Worm (Caenorhabditis elegans): Measurements from ENCODE around the gene C23G10.7.
A peak's percentile ranks its signal among the peaks of the same experiment; 100 is the strongest.

Gene C23G10.7

DNA sequence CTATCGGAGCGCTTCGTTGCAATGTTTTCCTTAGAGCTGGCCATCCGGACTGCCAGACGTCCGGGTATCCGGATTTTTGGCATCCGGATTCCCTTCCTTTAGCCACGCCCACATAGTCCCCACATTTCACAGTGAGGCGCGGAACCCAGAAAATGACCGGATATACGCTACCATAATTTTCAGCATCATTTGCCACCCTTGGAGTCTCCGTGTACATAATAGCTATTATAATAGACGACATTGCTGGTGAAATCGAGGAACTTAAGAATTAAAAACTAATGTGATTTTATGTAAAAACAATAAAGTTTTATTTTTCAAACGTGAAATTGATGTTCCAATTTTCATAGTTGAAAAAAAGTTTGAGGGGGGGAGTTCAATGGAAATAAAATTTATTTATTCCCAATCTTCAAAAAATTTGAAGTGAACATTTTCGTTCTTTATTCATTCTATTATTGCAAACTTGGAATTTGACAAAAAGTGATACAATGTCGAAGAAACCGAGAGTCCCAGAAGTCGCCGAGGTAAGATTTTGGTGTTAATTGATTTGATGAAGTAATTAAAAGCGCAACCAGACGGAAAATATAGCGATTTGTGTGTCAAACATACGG lies 12.1 kb upstream of the C23G10.7 start (continued):
- no peak for TF ChIP-seq zim-3 (tag; optimal IDR thresholded peaks at IDR 0.05)
- TF ChIP-seq pha-4 (tag; optimal IDR thresholded peaks at IDR 0.05), result no peak
- TF ChIP-seq ets-4 (GFP tag; optimal IDR thresholded peaks at IDR 0.05), result no peak
- no peak for TF ChIP-seq F55B11.4 (tag; optimal IDR thresholded peaks at IDR 0.05; ENCODE audit: borderline replicate concordance, insufficient read depth)
- peak in 1 of 2 experiments; percentile 27 for TF ChIP-seq rec-8 (tag; optimal IDR thresholded peaks at IDR 0.05)
- no peak for TF ChIP-seq ama-1 (optimal IDR thresholded peaks at IDR 0.05)
- peak in 1 of 2 experiments; percentile 35 for TF ChIP-seq ama-1 (GFP tag; optimal IDR thresholded peaks at IDR 0.05)
- no peak for TF ChIP-seq let-607 (tag; optimal IDR thresholded peaks at IDR 0.05)
- TF ChIP-seq F52B5.7 (tag; optimal IDR thresholded peaks at IDR 0.05), result no peak
- no peak for TF ChIP-seq ztf-26 (tag; optimal IDR thresholded peaks at IDR 0.05)
- TF ChIP-seq nhr-80 (tag; optimal IDR thresholded peaks at IDR 0.05), result no peak
- no peak for TF ChIP-seq egl-18 (GFP tag; IDR thresholded peaks at IDR 0.05)
- 0 out of 2 replicates have a peak, but pooled peaks have one; percentile 40 for TF ChIP-seq rcor-1 (GFP tag; IDR thresholded peaks at IDR 0.05)
- TF ChIP-seq madf-6 (GFP tag; IDR thresholded peaks at IDR 0.05), result peak; percentile 68
- no peak for TF ChIP-seq nhr-27 (tag; optimal IDR thresholded peaks at IDR 0.05)
- peak; percentile 63 for TF ChIP-seq B0336.3 (GFP tag; IDR thresholded peaks at IDR 0.05)
- TF ChIP-seq xnd-1 (tag; optimal IDR thresholded peaks at IDR 0.05), result peak; percentile 51
- TF ChIP-seq Y53F4B.3 (GFP tag; IDR thresholded peaks at IDR 0.05), result no peak
- no peak for TF ChIP-seq F22D6.2 (tag; optimal IDR thresholded peaks at IDR 0.05)
- TF ChIP-seq ccch-3 (GFP tag; optimal IDR thresholded peaks at IDR 0.05), result no peak
- TF ChIP-seq ceh-79 (tag; optimal IDR thresholded peaks at IDR 0.05), result no peak
- TF ChIP-seq F23B12.7 (tag; optimal IDR thresholded peaks at IDR 0.05; ENCODE audit: insufficient read depth), result no peak
- no peak; the same call in 1 of the 2 replicates for TF ChIP-seq dox-1 (GFP tag; IDR thresholded peaks at IDR 0.05)
- no peak for TF ChIP-seq K11D2.4 (GFP tag; IDR thresholded peaks at IDR 0.05)
- no peak for TF ChIP-seq ztf-28 (GFP tag; IDR thresholded peaks at IDR 0.05)
- TF ChIP-seq ztf-6 (GFP tag; IDR thresholded peaks at IDR 0.05), result no peak
- no peak for TF ChIP-seq unc-130 (GFP tag; optimal IDR thresholded peaks at IDR 0.05)
- no peak for TF ChIP-seq fkh-3 (tag; optimal IDR thresholded peaks at IDR 0.05)
- TF ChIP-seq cebp-1 (GFP tag; IDR thresholded peaks at IDR 0.05), result no peak
- TF ChIP-seq cebp-1 (tag; optimal IDR thresholded peaks at IDR 0.05), result no peak
- TF ChIP-seq die-1 (tag; optimal IDR thresholded peaks at IDR 0.05), result no peak
- TF ChIP-seq madf-3 (GFP tag; IDR thresholded peaks at IDR 0.05), result no peak
- 0 out of 2 replicates have a peak, but pooled peaks have one; percentile 9 for TF ChIP-seq lir-1 (GFP tag; conservative IDR thresholded peaks at IDR 0.05)
- TF ChIP-seq F33H1.4 (GFP tag; IDR thresholded peaks at IDR 0.05), result peak; percentile 35; the same call in 1 of the 2 replicates
- no peak for TF ChIP-seq lin-35 (GFP tag; optimal IDR thresholded peaks at IDR 0.05)
- TF ChIP-seq lin-54 (GFP tag; optimal IDR thresholded peaks at IDR 0.05), result peak; percentile 12
- TF ChIP-seq mcd-1 (GFP tag; IDR thresholded peaks at IDR 0.05), result no peak
- TF ChIP-seq him-1 (tag; optimal IDR thresholded peaks at IDR 0.05), result peak; percentile 73
- no peak for TF ChIP-seq ztf-22 (GFP tag; optimal IDR thresholded peaks at IDR 0.05)
- no peak for TF ChIP-seq ceh-27 (GFP tag; optimal IDR thresholded peaks at IDR 0.05)
- TF ChIP-seq snpc-3.4 (tag; optimal IDR thresholded peaks at IDR 0.05), result peak; percentile 69
- no peak for TF ChIP-seq nfyb-1 (GFP tag; IDR thresholded peaks at IDR 0.05)
- no peak for TF ChIP-seq mes-4 (tag; optimal IDR thresholded peaks at IDR 0.05)
- peak; percentile 90 for TF ChIP-seq snpc-4 (GFP tag; optimal IDR thresholded peaks at IDR 0.05)
- TF ChIP-seq snpc-4 (tag; optimal IDR thresholded peaks at IDR 0.05), result peak; percentile 85 to 93 (median 90)
- TF ChIP-seq dpff-1 (tag; optimal IDR thresholded peaks at IDR 0.05), result no peak
- TF ChIP-seq egrh-3 (GFP tag; IDR thresholded peaks at IDR 0.05), result no peak
- no peak for TF ChIP-seq C17E4.6 (GFP tag; IDR thresholded peaks at IDR 0.05)

Data from whole organism, young adult.